Fruit fly (Drosophila melanogaster) whole organism, larva: ENCODE results near the gene CAH6.

Experiments used
- noc ChIP-seq: fragments of 200-800 bp; sonication (Bioruptor generic); optimal IDR thresholded peaks from 3 replicates; lab custom pipeline; 2019; ENCODE audit warnings: missing biosample characterization, mild to moderate bottlenecking, missing genetic modification characterization, moderate library complexity

Gene CAH6

DNA sequence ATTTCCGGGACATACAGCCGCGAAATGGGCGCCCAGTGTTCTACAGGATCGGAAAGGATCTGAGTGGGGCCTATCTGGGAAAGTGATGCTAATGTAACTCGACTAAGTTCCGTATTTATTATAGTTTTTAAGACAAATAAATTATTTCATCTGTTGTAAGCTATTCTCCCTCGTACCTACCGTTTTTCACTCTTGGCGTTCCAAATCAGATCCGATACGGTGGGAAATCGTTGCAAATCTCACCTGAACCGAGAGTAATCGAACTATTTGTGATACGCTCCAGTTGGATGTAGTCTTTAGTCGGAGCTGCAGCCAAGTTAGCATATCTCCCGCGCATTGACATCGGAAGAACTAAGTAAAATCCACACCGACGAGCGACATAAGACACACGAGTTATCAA lies 2.5 kb downstream of the CAH6 start, which contains the start of gene CAH16:
Gene CAH16, plus strand, starts transcription at position 301 of the 400 bp plus-strand sequence.
- no peak for TF ChIP-seq noc (tag; lab: Kevin White, UChicago)

- TF ChIP-seq noc (tag; lab: Kevin White, UChicago) = no peak
Measured at dm6 chr3R:31262298-31262697, 4.9 kb downstream of the CAH6 start, which contains the start of gene CAH5. Gene CAH5, plus strand, starts transcription at chr3R:31262598.

dm6 chr3R:31263934-31264333 lies 6.5 kb downstream of the CAH6 start:
- TF ChIP-seq noc (tag; lab: Kevin White, UChicago) = no peak

dm6 chr3R:31265430-31265829 lies 8.0 kb downstream of the CAH6 start, which contains the start of gene ppk24:
Gene ppk24, plus strand, starts transcription at chr3R:31265730.
- no peak for TF ChIP-seq noc (tag; lab: Kevin White, UChicago)

DNA sequence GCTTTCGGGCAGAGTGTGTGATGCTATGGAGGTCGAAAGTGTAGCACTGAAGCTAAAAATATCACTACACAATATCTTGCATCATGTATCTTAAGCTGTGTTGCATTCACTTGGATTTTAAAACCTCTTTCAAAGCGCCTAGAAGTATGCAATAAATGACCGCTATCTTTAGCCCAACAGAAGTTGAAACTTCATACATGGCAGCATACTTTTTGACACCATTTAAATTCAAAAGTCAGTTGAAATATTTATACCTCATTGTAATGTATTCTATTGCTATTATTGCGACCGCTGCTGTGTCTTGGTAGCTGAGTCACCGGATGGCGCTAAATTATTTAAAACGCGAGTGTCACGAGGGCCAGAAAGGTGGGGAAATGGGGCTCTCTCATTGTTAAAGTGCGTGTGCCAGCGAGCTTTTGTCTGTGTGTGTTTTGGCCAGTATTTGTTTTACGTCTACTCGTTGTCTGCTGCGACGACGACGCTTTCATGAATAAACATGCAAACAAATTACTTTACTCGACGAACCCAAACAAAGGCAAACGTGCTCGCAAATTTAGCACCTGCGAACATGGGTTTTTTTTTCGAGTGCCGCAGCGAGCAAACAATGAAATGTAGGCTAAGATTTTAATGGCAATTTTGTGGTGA lies 13.5 kb downstream of the CAH6 start:
- TF ChIP-seq noc (tag; lab: Kevin White, UChicago) = no peak

DNA sequence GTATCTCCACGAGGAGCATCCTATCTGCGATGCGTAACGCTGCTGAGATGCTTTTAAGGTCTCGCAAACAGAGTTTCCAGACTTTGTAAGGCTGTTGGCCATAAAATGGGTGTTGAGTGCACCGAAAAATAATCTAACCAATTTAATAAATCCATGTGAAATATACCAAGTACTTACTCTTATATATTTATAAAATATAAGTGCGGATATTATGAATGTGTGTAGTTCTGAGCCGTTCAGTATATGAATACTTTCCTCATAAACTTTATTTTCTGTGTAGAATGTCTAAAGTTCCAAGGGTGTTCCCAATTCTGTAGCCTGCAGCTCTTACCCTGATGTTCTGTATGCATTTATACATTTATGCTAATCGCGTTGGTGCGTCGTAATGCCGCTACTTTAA lies 28.4 kb downstream of the CAH6 start:
- TF ChIP-seq noc (tag; lab: Kevin White, UChicago) = no peak

- TF ChIP-seq noc (tag; lab: Kevin White, UChicago) = no peak
Measured at dm6 chr3R:31287522-31287921, 30.1 kb downstream of the CAH6 start.

- no peak for TF ChIP-seq noc (tag; lab: Kevin White, UChicago)
Measured at dm6 chr3R:31290195-31290594, 32.8 kb downstream of the CAH6 start.

DNA sequence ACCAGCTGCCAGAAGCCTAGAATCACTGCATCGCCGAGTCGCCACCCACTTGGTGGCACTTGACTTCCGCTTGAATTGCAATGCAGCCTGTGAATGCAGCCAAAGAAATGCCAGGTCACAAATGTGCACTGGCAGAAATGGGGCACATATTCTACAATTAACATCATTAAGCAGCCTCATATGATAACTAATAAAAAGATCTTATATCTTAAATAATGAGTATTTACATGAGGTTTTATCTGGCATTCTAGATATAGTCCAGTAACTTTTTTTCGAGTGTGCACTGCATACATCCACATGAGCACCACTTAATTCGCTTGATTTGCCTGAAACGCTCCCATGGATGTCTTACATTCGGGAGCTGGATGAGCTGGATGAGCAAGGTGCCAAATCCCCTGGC lies 38.3 kb downstream of the CAH6 start:
- no peak for TF ChIP-seq noc (tag; lab: Kevin White, UChicago)

dm6 chr3R:31296989-31297388 lies 39.6 kb downstream of the CAH6 start:
- no peak for TF ChIP-seq noc (tag; lab: Kevin White, UChicago)

dm6 chr3R:31301527-31301926 lies 44.1 kb downstream of the CAH6 start:
- no peak for TF ChIP-seq noc (tag; lab: Kevin White, UChicago)

dm6 chr3R:31305284-31305683 lies 47.9 kb downstream of the CAH6 start, which contains the start of gene pHCl-2:
Gene pHCl-2, minus strand, starts transcription at chr3R:31305384.
- TF ChIP-seq noc (tag; lab: Kevin White, UChicago) = no peak

- TF ChIP-seq noc (tag; lab: Kevin White, UChicago) = no peak
Measured at dm6 chr3R:31306454-31306853, 49.1 kb downstream of the CAH6 start.

dm6 chr3R:31308855-31309646 lies 51.7 kb downstream of the CAH6 start:
- TF ChIP-seq noc (tag; lab: Kevin White, UChicago) = no peak
